Worm (Caenorhabditis elegans): Measurements from ENCODE around the gene lido-9.

The lido-9 gene

DNA sequence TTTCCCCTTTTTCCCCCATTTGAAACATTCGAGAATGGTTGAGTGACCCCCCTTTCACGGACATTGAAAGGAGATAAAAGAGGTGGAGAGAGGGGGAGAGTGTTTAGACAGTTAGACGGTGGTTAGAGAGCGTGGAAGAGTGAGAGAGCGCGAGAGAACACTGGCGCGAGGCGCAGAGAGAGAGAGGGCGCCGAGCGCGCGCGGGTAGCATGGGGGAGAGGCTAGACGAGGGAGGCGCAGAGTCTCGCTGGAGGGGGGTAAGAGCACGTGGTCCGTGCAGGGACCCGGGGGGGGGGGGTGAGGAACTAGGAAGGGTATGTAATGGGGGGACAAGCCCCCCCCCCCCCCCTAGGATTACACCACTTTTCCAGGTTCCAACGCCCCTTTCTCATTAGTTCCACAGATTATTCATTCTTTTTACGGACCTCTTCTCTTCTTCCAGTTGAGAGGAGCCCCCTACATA is 26.6 kb upstream of the lido-9 start:
- TF ChIP-seq fkh-10 (GFP tag; optimal IDR thresholded peaks at IDR 0.05) (peak; percentile 91), nhr-10 (tag; optimal IDR thresholded peaks at IDR 0.05) (peak; percentile 73), nhr-6 (tag; optimal IDR thresholded peaks at IDR 0.05) (peak; percentile 90), saeg-2 (GFP tag; IDR thresholded peaks at IDR 0.05) (peak; percentile 98), dmd-6 (GFP tag; IDR thresholded peaks at IDR 0.05) (peak; percentile 100), dpl-1 (GFP tag; optimal IDR thresholded peaks at IDR 0.05) (peak; percentile 58), F44E2.7 (GFP tag; IDR thresholded peaks at IDR 0.05) (no peak), F26F4.8 (GFP tag; conservative IDR thresholded peaks at IDR 0.05) (no peak), hlh-30 (tag; optimal IDR thresholded peaks at IDR 0.05; ENCODE audit: insufficient read depth) (peak; percentile 97), aha-1 (tag) (peak; percentile 99), daf-12 (tag; optimal IDR thresholded peaks at IDR 0.05) (no peak), lin-1 (GFP tag; IDR thresholded peaks at IDR 0.05) (peak; percentile 97), T20F7.1 (GFP tag; optimal IDR thresholded peaks at IDR 0.05) (peak; percentile 85), fos-1 (tag; optimal IDR thresholded peaks at IDR 0.05) (peak; percentile 74), gei-8 (GFP tag; optimal IDR thresholded peaks at IDR 0.05) (peak; percentile 98), Y5F2A.4 (GFP tag; optimal IDR thresholded peaks at IDR 0.05) (peak; percentile 46), F10B5.3 (tag; optimal IDR thresholded peaks at IDR 0.05) (peak; percentile 6), mxl-3 (GFP tag; optimal IDR thresholded peaks at IDR 0.05) (peak; percentile 98), arid-1 (GFP tag; conservative IDR thresholded peaks at IDR 0.05) (peak; percentile 86), cey-2 (tag; optimal IDR thresholded peaks at IDR 0.05; ENCODE audit: borderline replicate concordance, insufficient read depth) (no peak), ceh-20 (GFP tag; IDR thresholded peaks at IDR 0.05) (peak; percentile 99), nhr-48 (tag; optimal IDR thresholded peaks at IDR 0.05) (peak; percentile 89), nhr-28 (tag; optimal IDR thresholded peaks at IDR 0.05) (peak; percentile 86), lin-39 (tag; optimal IDR thresholded peaks at IDR 0.05) (no peak), jun-1 (tag; optimal IDR thresholded peaks at IDR 0.05) (peak; percentile 91), egl-27 (tag; optimal IDR thresholded peaks at IDR 0.05) (no peak), nhr-42 (GFP tag; IDR thresholded peaks at IDR 0.05) (peak; percentile 86; the same call in 1 of the 2 replicates), spr-1 (tag; optimal IDR thresholded peaks at IDR 0.05) (no peak), nhr-102 (tag; optimal IDR thresholded peaks at IDR 0.05) (peak; percentile 86), daf-16 (GFP tag; optimal IDR thresholded peaks at IDR 0.05) (peak in 1 of 2 experiments; percentile 44), daf-16 (tag; optimal IDR thresholded peaks at IDR 0.05) (peak; percentile 68), Y75B8A.6 (GFP tag; IDR thresholded peaks at IDR 0.05) (peak; percentile 89), mdt-29 (GFP tag; IDR thresholded peaks at IDR 0.05) (peak; percentile 95), ztf-11 (tag; optimal IDR thresholded peaks at IDR 0.05) (no peak), Y48G9A.11 (GFP tag; IDR thresholded peaks at IDR 0.05) (no peak), ceh-62 (tag; optimal IDR thresholded peaks at IDR 0.05) (no peak), madf-9 (GFP tag; conservative IDR thresholded peaks at IDR 0.05) (peak; percentile 94), snpc-1.2 (GFP tag; IDR thresholded peaks at IDR 0.05) (peak; percentile 58; the same call in 1 of the 2 replicates), D1046.2 (GFP tag; IDR thresholded peaks at IDR 0.05) (peak; percentile 83; the same call in 1 of the 2 replicates), attf-4 (tag; optimal IDR thresholded peaks at IDR 0.05) (no peak), ceh-82 (tag; optimal IDR thresholded peaks at IDR 0.05) (no peak), ctbp-1 (GFP tag; IDR thresholded peaks at IDR 0.05) (peak; percentile 98), mes-2 (tag; optimal IDR thresholded peaks at IDR 0.05; ENCODE audit: poor library complexity, severe bottlenecking) (peak; percentile 76), zip-11 (GFP tag; IDR thresholded peaks at IDR 0.05) (no peak), ceh-44 (GFP tag; IDR thresholded peaks at IDR 0.05) (no peak), tra-1 (GFP tag; IDR thresholded peaks at IDR 0.05) (peak; percentile 99), dve-1 (tag; optimal IDR thresholded peaks at IDR 0.05; ENCODE audit: insufficient read depth) (peak; percentile 98), zfp-3 (GFP tag; conservative IDR thresholded peaks at IDR 0.05) (peak; percentile 93), mep-1 (tag; optimal IDR thresholded peaks at IDR 0.05) (peak; percentile 96), hif-1 (tag; optimal IDR thresholded peaks at IDR 0.05) (peak in 1 of 2 experiments; percentile 85), unc-39 (tag; optimal IDR thresholded peaks at IDR 0.05) (no peak)
